Fruit fly (Drosophila melanogaster): ENCODE data around the gene CG31041.
A peak's percentile ranks its signal among the peaks of the same experiment; 100 is the strongest.

Gene CG31041

dm6 chr3R:29588004-29588403, 2.7 kb downstream of the CG31041 start, which contains the start of gene CG7567:
Gene CG7567 (minus strand): TSS chr3R:29588104.
- no peak for TF ChIP-seq fru (GFP tag; optimal IDR thresholded peaks at IDR 0.05)
- TF ChIP-seq Jra (GFP tag; optimal IDR thresholded peaks at IDR 0.05): no peak
- no peak for TF ChIP-seq dmrt93B (GFP tag; optimal IDR thresholded peaks at IDR 0.05)
- no peak for TF ChIP-seq sv (GFP tag; optimal IDR thresholded peaks at IDR 0.05)
- no peak for TF ChIP-seq woc (GFP tag; optimal IDR thresholded peaks at IDR 0.05)

- TF ChIP-seq CG9705 (GFP tag; optimal IDR thresholded peaks at IDR 0.05): no peak
- TF ChIP-seq Hnf4 (GFP tag; optimal IDR thresholded peaks at IDR 0.05): no peak
- TF ChIP-seq rgr (GFP tag; optimal IDR thresholded peaks at IDR 0.05): no peak
- no peak for TF ChIP-seq CrebA (GFP tag; optimal IDR thresholded peaks at IDR 0.05; ENCODE audit: borderline replicate concordance)
- no peak for TF ChIP-seq Abd-B (GFP tag; optimal IDR thresholded peaks at IDR 0.05)
- TF ChIP-seq Dif (GFP tag; optimal IDR thresholded peaks at IDR 0.05; ENCODE audit: partially characterized antibody): no peak
- no peak for TF ChIP-seq Myc (optimal IDR thresholded peaks at IDR 0.05)
- TF ChIP-seq Sp1 (GFP tag; optimal IDR thresholded peaks at IDR 0.05): no peak
- TF ChIP-seq foxo (GFP tag; optimal IDR thresholded peaks at IDR 0.05): no peak
- no peak for TF ChIP-seq dmrt93B (GFP tag; optimal IDR thresholded peaks at IDR 0.05)
- TF ChIP-seq tai (GFP tag; optimal IDR thresholded peaks at IDR 0.05): no peak
- no peak for TF ChIP-seq dsf (GFP tag; optimal IDR thresholded peaks at IDR 0.05; ENCODE audit: borderline replicate concordance)
- no peak for TF ChIP-seq usp (GFP tag; optimal IDR thresholded peaks at IDR 0.05)
- TF ChIP-seq Mio (GFP tag; optimal IDR thresholded peaks at IDR 0.05): no peak
These were observed 4.0 kb downstream of the CG31041 start for dm6 chr3R:29586743-29587142.

DNA sequence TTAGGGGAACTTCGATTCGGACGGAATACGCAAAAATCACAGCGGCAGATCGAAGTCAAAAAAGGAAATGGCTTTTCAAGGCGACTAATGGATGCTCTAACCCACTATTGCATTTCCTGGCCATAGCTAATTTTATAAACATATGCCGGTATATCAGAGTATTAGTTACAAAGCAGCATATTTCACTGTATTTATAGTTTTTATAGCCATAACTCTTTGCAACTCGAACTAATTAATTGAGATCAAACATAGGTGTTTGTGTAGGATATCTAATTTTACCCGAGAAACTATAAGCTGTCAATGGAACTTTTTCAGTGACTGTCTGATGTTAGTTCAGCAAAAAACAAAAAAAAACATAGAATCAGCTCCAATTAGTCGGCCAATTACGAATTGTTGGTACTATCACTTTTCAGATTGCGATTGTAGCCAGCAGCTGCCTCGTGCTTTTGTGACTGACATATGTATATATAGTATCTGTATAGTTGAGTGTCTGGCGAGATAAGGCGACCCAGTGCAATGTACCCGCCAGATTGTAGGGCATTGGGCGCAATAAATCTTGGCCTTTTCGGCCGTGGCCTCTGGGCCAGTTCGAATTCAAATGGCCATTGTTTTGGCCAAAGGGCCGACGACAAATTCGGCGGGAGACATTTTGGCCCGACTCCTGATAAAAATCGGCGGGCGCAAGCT, 5.5 kb downstream of the CG31041 start:
- TF ChIP-seq fru (GFP tag; optimal IDR thresholded peaks at IDR 0.05) (peak; percentile 24), woc (GFP tag; optimal IDR thresholded peaks at IDR 0.05) (peak; percentile 12), Rel (GFP tag; optimal IDR thresholded peaks at IDR 0.05) (no peak), Rel (tag; optimal IDR thresholded peaks at IDR 0.05) (peak; percentile 12), Hr78 (GFP tag; optimal IDR thresholded peaks at IDR 0.05) (no peak), foxo (GFP tag; optimal IDR thresholded peaks at IDR 0.05) (peak in 1 of 2 experiments; percentile 32), h (GFP tag; optimal IDR thresholded peaks at IDR 0.05) (peak; percentile 36), lola (GFP tag; optimal IDR thresholded peaks at IDR 0.05) (no peak)

DNA sequence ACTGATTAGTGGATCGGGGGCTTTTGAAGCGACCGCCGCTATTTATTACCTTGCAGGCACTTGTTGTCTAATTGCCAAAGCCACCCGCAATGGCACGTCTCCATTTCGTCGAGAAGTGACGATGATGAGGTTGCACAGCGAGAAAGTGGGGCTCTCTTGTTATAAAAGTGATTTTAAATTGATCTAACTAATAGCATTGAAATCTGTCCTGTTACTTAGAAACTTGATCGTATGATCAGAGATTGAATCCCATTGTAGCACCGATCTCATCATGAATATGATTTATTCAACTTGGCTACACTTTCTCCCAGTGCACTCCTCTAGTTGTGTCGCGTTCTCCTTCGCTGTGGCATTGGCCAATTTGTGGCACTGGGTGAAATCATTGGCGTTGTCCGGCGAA, 6.4 kb downstream of the CG31041 start:
- TF ChIP-seq psq (GFP tag; optimal IDR thresholded peaks at IDR 0.05) (no peak), Sp1 (GFP tag; optimal IDR thresholded peaks at IDR 0.05) (no peak), lola (GFP tag; optimal IDR thresholded peaks at IDR 0.05) (no peak), Mio (GFP tag; optimal IDR thresholded peaks at IDR 0.05) (no peak), Abd-B (GFP tag; optimal IDR thresholded peaks at IDR 0.05) (no peak), HLH106 (tag; optimal IDR thresholded peaks at IDR 0.05) (no peak), Hr78 (GFP tag; optimal IDR thresholded peaks at IDR 0.05) (no peak), Vsx2 (GFP tag; optimal IDR thresholded peaks at IDR 0.05; ENCODE audit: partially characterized antibody) (no peak), fru (GFP tag; optimal IDR thresholded peaks at IDR 0.05) (no peak), dsf (GFP tag; optimal IDR thresholded peaks at IDR 0.05; ENCODE audit: borderline replicate concordance) (no peak), foxo (GFP tag; optimal IDR thresholded peaks at IDR 0.05) (no peak)

DNA sequence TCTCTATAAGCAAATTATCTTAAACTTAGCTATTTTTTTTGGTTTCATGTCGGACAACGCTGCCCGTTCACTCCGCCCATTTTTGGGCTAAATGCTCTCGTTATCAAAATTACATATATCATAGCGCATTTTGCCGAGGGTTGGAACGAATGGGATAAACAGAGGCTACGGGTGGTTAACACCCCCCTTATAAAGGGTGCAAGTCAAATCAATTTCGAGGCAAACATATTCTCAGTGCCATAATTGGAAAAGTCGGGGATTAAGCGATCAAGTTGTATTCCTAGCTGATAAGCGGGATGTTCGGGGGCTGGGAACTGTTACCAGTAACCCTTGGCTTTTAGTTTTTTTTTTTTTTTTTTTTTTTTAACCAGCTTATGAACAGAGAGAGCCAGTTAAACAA, 7.4 kb downstream of the CG31041 start:
- TF ChIP-seq tai (GFP tag; optimal IDR thresholded peaks at IDR 0.05) (no peak), GATAd (GFP tag; optimal IDR thresholded peaks at IDR 0.05) (no peak), usp (GFP tag; optimal IDR thresholded peaks at IDR 0.05) (no peak), sage (GFP tag; optimal IDR thresholded peaks at IDR 0.05) (no peak), HLH106 (tag; optimal IDR thresholded peaks at IDR 0.05) (no peak), Mio (GFP tag; optimal IDR thresholded peaks at IDR 0.05) (no peak), Hr78 (GFP tag; optimal IDR thresholded peaks at IDR 0.05) (no peak), Vsx2 (GFP tag; optimal IDR thresholded peaks at IDR 0.05; ENCODE audit: partially characterized antibody) (no peak), CG9705 (GFP tag; optimal IDR thresholded peaks at IDR 0.05) (no peak), sv (GFP tag; optimal IDR thresholded peaks at IDR 0.05) (no peak), Jra (GFP tag; optimal IDR thresholded peaks at IDR 0.05) (no peak), CG32264 (GFP tag; optimal IDR thresholded peaks at IDR 0.05) (no peak), OdsH (GFP tag; optimal IDR thresholded peaks at IDR 0.05) (no peak), dl (GFP tag; optimal IDR thresholded peaks at IDR 0.05; ENCODE audit: insufficient read depth in 1 of 2, partially characterized antibody in 2 of 2) (no peak), ey (GFP tag; optimal IDR thresholded peaks at IDR 0.05) (no peak)

All from whole organism, wandering third instar larva.